Worm (Caenorhabditis elegans): Measurements from ENCODE around the gene B0303.11.

The B0303.11 gene

ce11 chrIII:8678371-8678770 lies 31.8 kb downstream of the B0303.11 start (continued):
- TF ChIP-seq mdt-29 (GFP tag; IDR thresholded peaks at IDR 0.05) = peak; percentile 57; the same call in 1 of the 2 replicates
- peak; percentile 85 for TF ChIP-seq ceh-20 (GFP tag; IDR thresholded peaks at IDR 0.05)
- TF ChIP-seq lin-1 (GFP tag; IDR thresholded peaks at IDR 0.05) = peak; percentile 92

- TF ChIP-seq ceh-62 (tag; optimal IDR thresholded peaks at IDR 0.05) (no peak), lir-3 (tag; optimal IDR thresholded peaks at IDR 0.05) (no peak), daf-12 (tag; optimal IDR thresholded peaks at IDR 0.05) (no peak), T26A8.4 (GFP tag; IDR thresholded peaks at IDR 0.05) (0 out of 2 replicates have a peak, but pooled peaks have one; percentile 33), lim-7 (GFP tag; IDR thresholded peaks at IDR 0.05) (no peak), D1046.2 (GFP tag; IDR thresholded peaks at IDR 0.05) (no peak), R02D3.7 (tag; optimal IDR thresholded peaks at IDR 0.05) (no peak), F10B5.3 (tag; optimal IDR thresholded peaks at IDR 0.05) (no peak), lsy-2 (tag; optimal IDR thresholded peaks at IDR 0.05) (peak in 1 of 2 experiments; percentile 55)
Observed at ce11 chrIII:8674980-8675485, 35.2 kb downstream of the B0303.11 start, which contains the start of gene pgl-2. TSS of gene pgl-2 (minus strand) at chrIII:8675435.

ce11 chrIII:8668717-8669116 lies 41.5 kb downstream of the B0303.11 start:
- TF ChIP-seq madf-5 (GFP tag; IDR thresholded peaks at IDR 0.05) (no peak), mdt-29 (GFP tag; IDR thresholded peaks at IDR 0.05) (no peak), lin-38 (GFP tag; IDR thresholded peaks at IDR 0.05) (no peak), nhr-48 (tag; optimal IDR thresholded peaks at IDR 0.05) (no peak), daf-12 (tag; optimal IDR thresholded peaks at IDR 0.05) (no peak), cey-2 (tag; optimal IDR thresholded peaks at IDR 0.05; ENCODE audit: borderline replicate concordance, insufficient read depth) (no peak), Y5F2A.4 (GFP tag; optimal IDR thresholded peaks at IDR 0.05) (no peak), ama-1 (optimal IDR thresholded peaks at IDR 0.05) (no peak), dve-1 (tag; optimal IDR thresholded peaks at IDR 0.05; ENCODE audit: insufficient read depth) (no peak), snpc-4 (tag; optimal IDR thresholded peaks at IDR 0.05) (no peak), F26F4.8 (GFP tag; conservative IDR thresholded peaks at IDR 0.05) (no peak), Y48G9A.11 (GFP tag; IDR thresholded peaks at IDR 0.05) (no peak), ceh-32 (tag; optimal IDR thresholded peaks at IDR 0.05; ENCODE audit: poor library complexity) (no peak), hmg-1.1 (GFP tag; IDR thresholded peaks at IDR 0.05) (no peak)

ce11 chrIII:8667382-8667781 lies 42.8 kb downstream of the B0303.11 start, which contains the start of gene dpy-19:
TSS of gene dpy-19 (minus strand) at chrIII:8667482.
- TF ChIP-seq lin-29 (GFP tag; IDR thresholded peaks at IDR 0.05) (no peak), vab-7 (GFP tag; IDR thresholded peaks at IDR 0.05) (no peak), gei-8 (GFP tag; optimal IDR thresholded peaks at IDR 0.05) (no peak), sdz-12 (GFP tag; optimal IDR thresholded peaks at IDR 0.05) (no peak), ZK337.2 (GFP tag; IDR thresholded peaks at IDR 0.05) (no peak), nhr-6 (tag; optimal IDR thresholded peaks at IDR 0.05) (no peak), T26A8.4 (GFP tag; IDR thresholded peaks at IDR 0.05) (no peak), arid-1 (GFP tag; conservative IDR thresholded peaks at IDR 0.05) (no peak), tag-97 (GFP tag; IDR thresholded peaks at IDR 0.05) (no peak), nhr-48 (tag; optimal IDR thresholded peaks at IDR 0.05) (no peak), F26F4.8 (GFP tag; conservative IDR thresholded peaks at IDR 0.05) (no peak), Y75B8A.6 (GFP tag; IDR thresholded peaks at IDR 0.05) (no peak), lin-15B (tag; optimal IDR thresholded peaks at IDR 0.05) (no peak), madf-5 (GFP tag; IDR thresholded peaks at IDR 0.05) (no peak), daf-19 (GFP tag; conservative IDR thresholded peaks at IDR 0.05) (no peak), pha-4 (GFP tag; IDR thresholded peaks at IDR 0.05) (no peak), pha-4 (tag; optimal IDR thresholded peaks at IDR 0.05) (no peak), unc-62 (GFP tag; optimal IDR thresholded peaks at IDR 0.05 in 1 of 2) (no peak), unc-62 (tag; optimal IDR thresholded peaks at IDR 0.05) (no peak), nhr-102 (tag; optimal IDR thresholded peaks at IDR 0.05) (no peak), egl-43 (GFP tag; IDR thresholded peaks at IDR 0.05) (no peak)

Data from whole organism, L4 larva.